Fruit fly (Drosophila melanogaster): ENCODE data around the gene Cpr78E.

The Cpr78E gene

dm6 chr3L:21666880-21667279 is at the start of gene Cpr78E:
Gene Cpr78E, minus strand, starts transcription at chr3L:21666980.
- TF ChIP-seq usp (GFP tag; optimal IDR thresholded peaks at IDR 0.05): no peak
- no peak for TF ChIP-seq psq (optimal IDR thresholded peaks at IDR 0.05)
- no peak for TF ChIP-seq Dll (optimal IDR thresholded peaks at IDR 0.05)
- no peak for TF ChIP-seq EcR (GFP tag; optimal IDR thresholded peaks at IDR 0.05)
- no peak for TF ChIP-seq pan (optimal IDR thresholded peaks at IDR 0.05)
- TF ChIP-seq CG8478 (optimal IDR thresholded peaks at IDR 0.05): no peak

DNA sequence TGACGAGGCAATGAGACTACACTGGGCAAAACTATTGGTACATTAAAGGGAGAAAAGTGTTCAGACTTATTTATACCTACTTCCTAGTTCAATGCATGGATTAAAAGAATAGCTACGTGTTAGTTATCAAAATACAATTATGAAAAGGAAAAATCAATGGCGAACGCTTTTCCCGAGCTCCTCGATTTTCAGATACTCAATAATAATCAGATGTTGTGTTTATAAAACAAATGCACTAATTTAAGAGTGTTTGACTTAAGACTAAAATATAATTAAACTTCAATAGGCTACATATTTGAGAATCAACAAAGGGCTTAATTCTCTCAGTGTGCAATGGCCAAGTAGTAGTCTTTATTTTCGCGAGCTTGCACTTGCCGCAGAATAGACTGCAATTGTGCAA is 49.2 kb upstream of the Cpr78E start:
- TF ChIP-seq pan (optimal IDR thresholded peaks at IDR 0.05) (no peak), usp (GFP tag; optimal IDR thresholded peaks at IDR 0.05) (no peak), Dll (optimal IDR thresholded peaks at IDR 0.05) (no peak), CG8478 (optimal IDR thresholded peaks at IDR 0.05) (no peak), EcR (GFP tag; optimal IDR thresholded peaks at IDR 0.05) (no peak), psq (optimal IDR thresholded peaks at IDR 0.05) (no peak)

DNA sequence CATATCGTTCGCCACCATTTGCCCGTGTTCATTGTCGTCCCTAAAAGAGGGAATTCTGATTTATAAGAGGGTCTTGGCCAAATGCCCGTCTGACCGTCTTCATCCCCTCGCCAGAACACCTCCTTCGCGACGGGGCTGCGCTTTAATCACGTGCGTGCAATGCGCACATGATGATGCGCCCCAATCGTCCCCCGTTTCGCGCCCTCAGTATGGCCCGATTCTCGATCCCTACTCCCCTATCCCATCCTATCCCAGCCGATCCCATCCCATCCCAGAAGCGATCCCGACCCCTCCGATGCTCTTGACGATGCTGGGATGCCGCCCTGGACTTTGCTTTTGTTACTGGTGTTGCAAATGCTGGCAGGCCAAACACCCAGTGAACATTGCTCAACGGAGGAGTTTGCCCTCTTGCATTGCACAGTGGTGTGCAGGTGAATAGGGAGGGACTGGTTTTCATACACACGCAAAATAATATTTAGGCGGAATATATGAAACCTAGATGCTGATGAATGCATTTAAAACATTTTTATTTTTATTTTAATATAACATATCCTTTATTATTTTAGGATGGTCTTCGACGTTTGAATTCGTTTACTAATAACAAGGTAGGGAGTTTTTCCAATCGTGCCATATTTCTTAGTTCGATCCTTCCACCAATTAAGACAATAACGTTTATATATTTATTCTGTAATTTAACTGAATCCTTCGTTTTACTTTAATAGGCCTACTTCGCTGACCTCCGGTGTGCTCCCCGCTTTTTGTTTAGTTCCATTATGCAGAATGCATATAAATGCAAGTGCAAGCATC is 43.2 kb upstream of the Cpr78E start:
- TF ChIP-seq pan (optimal IDR thresholded peaks at IDR 0.05): no peak
- TF ChIP-seq EcR (GFP tag; optimal IDR thresholded peaks at IDR 0.05): peak in 1 of 2 experiments; percentile 21

dm6 chr3L:21706144-21706926 is 39.6 kb upstream of the Cpr78E start, which contains the start of gene CG32447:
Gene CG32447, minus strand, starts transcription at chr3L:21706365.
- TF ChIP-seq EcR (GFP tag; optimal IDR thresholded peaks at IDR 0.05): no peak
- TF ChIP-seq pan (optimal IDR thresholded peaks at IDR 0.05): no peak
- no peak for TF ChIP-seq Dll (optimal IDR thresholded peaks at IDR 0.05)
- no peak for TF ChIP-seq usp (GFP tag; optimal IDR thresholded peaks at IDR 0.05)
- TF ChIP-seq CG8478 (optimal IDR thresholded peaks at IDR 0.05): no peak
- no peak for TF ChIP-seq psq (optimal IDR thresholded peaks at IDR 0.05)

DNA sequence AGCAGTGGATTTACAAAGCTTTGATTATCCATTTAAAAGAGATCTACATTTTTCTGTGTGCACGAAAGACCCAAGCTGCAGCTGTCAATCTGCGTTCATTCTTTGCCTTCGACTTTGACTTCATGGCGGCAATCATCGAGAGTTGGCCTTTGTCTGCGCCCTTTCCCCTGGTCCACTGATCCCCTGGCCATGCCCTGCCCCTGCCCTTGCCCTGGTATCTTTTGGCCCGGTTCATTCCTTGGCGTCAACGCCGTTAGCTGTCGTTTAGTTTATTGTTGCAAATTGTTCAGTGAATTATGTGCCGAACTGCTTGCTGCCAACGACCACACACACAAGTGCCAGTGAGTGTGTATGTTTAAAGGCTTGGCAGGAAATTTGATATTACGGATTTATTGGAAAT is 34.2 kb upstream of the Cpr78E start:
- TF ChIP-seq Dll (optimal IDR thresholded peaks at IDR 0.05) (no peak), psq (optimal IDR thresholded peaks at IDR 0.05) (no peak), CG8478 (optimal IDR thresholded peaks at IDR 0.05) (no peak), pan (optimal IDR thresholded peaks at IDR 0.05) (no peak), EcR (GFP tag; optimal IDR thresholded peaks at IDR 0.05) (no peak), usp (GFP tag; optimal IDR thresholded peaks at IDR 0.05) (no peak)

dm6 chr3L:21700052-21700451 is 33.3 kb upstream of the Cpr78E start:
- TF ChIP-seq pan (optimal IDR thresholded peaks at IDR 0.05): no peak
- no peak for TF ChIP-seq EcR (GFP tag; optimal IDR thresholded peaks at IDR 0.05)
- TF ChIP-seq usp (GFP tag; optimal IDR thresholded peaks at IDR 0.05): no peak
- TF ChIP-seq CG8478 (optimal IDR thresholded peaks at IDR 0.05): no peak
- no peak for TF ChIP-seq psq (optimal IDR thresholded peaks at IDR 0.05)
- no peak for TF ChIP-seq Dll (optimal IDR thresholded peaks at IDR 0.05)

DNA sequence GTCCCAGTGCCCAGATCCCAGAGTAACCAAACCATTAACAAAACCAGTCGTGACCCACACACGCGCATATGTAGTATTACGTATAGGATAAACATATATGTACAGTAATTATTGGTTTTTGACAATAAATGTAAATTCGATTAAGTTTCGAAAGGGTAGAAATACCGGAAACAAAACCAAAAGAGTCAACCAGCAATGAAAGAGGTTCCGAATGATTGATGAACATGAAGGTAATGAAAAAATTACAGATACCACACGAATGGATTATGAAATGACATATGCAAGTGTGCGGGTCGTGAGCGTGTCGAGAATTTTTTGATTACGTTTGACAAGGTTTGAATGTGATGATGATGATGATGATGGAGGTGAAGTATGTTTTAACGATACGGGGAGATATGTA is 27.9 kb upstream of the Cpr78E start:
- no peak for TF ChIP-seq usp (GFP tag; optimal IDR thresholded peaks at IDR 0.05)
- TF ChIP-seq Dll (optimal IDR thresholded peaks at IDR 0.05): no peak
- no peak for TF ChIP-seq psq (optimal IDR thresholded peaks at IDR 0.05)
- no peak for TF ChIP-seq EcR (GFP tag; optimal IDR thresholded peaks at IDR 0.05)
- TF ChIP-seq pan (optimal IDR thresholded peaks at IDR 0.05): no peak
- no peak for TF ChIP-seq CG8478 (optimal IDR thresholded peaks at IDR 0.05)

DNA sequence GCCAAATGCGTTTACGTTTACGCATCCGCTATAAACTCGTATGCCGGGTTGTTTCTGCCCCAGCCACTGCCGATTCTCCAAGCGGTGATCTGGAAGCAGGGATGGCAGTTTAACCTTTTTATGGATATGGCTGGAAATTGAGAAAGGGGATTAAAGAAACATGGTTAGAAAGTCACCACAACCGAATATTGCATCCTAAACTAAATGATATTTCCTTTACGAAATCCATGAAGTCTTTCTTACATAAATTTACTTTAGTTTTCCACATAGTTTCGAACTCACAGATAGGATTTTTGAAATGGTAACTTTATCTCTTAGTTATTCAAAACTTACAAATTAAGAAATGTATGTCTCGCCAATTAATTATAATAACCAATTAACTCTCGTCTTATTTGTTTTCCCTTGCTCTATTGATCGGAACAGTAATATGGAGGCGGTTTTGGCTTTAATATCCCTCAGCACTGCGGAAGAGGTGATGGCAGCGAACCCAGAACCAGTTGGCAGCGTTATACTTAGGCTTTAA is 21.9 kb upstream of the Cpr78E start:
- no peak for TF ChIP-seq Dll (optimal IDR thresholded peaks at IDR 0.05)
- no peak for TF ChIP-seq usp (GFP tag; optimal IDR thresholded peaks at IDR 0.05)
- no peak for TF ChIP-seq pan (optimal IDR thresholded peaks at IDR 0.05)
- TF ChIP-seq CG8478 (optimal IDR thresholded peaks at IDR 0.05): no peak
- TF ChIP-seq psq (optimal IDR thresholded peaks at IDR 0.05): no peak
- no peak for TF ChIP-seq EcR (GFP tag; optimal IDR thresholded peaks at IDR 0.05)

DNA sequence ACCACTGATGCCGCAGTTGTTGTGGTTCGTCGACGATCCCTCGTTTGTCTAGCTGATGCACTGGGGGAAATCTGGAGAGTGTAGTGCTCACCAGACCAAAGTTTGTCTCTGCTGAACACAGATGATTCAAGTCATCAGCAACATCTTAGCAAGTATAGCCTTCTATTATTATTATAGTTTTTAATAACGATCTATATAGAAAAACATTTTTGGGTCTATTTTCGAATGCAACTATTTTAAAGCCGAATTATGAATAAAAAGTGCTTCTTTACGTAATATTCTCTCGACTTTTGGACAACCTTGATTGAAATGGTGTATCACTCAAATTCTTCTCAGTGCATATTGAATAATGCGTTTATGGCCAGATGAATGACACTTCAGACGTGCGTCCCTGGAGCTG is 19.0 kb upstream of the Cpr78E start:
- TF ChIP-seq Dll (optimal IDR thresholded peaks at IDR 0.05) (no peak), usp (GFP tag; optimal IDR thresholded peaks at IDR 0.05) (no peak), CG8478 (optimal IDR thresholded peaks at IDR 0.05) (no peak), EcR (GFP tag; optimal IDR thresholded peaks at IDR 0.05) (no peak), pan (optimal IDR thresholded peaks at IDR 0.05) (no peak), psq (optimal IDR thresholded peaks at IDR 0.05) (no peak)

DNA sequence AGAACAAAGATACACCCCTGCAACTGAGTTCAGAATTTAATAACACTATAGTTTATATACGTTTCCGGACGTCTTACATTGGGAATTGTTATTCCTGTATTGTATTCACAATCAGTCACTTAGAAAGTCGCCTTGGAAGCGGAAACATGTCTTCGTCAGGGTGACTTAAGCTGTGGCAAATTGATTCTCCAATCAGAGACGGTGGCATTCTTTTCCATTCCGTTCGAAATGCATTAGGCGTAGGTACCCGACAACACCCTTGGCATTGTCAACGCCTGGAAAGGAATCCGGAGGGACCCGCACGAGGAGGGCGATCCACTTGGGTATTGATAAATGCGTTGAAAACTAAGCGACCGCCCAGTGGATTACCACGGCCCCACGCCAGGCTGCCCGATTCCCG is 17.2 kb upstream of the Cpr78E start, which contains the start of gene Sfp78E:
Sfp78E (minus strand) TSS at position 101 of the 400 bp plus-strand sequence.
- TF ChIP-seq usp (GFP tag; optimal IDR thresholded peaks at IDR 0.05): no peak
- no peak for TF ChIP-seq Dll (optimal IDR thresholded peaks at IDR 0.05)
- no peak for TF ChIP-seq EcR (GFP tag; optimal IDR thresholded peaks at IDR 0.05)
- TF ChIP-seq psq (optimal IDR thresholded peaks at IDR 0.05): no peak
- no peak for TF ChIP-seq pan (optimal IDR thresholded peaks at IDR 0.05)
- no peak for TF ChIP-seq CG8478 (optimal IDR thresholded peaks at IDR 0.05)

dm6 chr3L:21679687-21680086 is 12.9 kb upstream of the Cpr78E start, which contains the start of the genes Als2 and CG11248:
Gene Als2, minus strand, starts transcription at chr3L:21679755.
Gene CG11248, plus strand, starts transcription at chr3L:21680050.
- no peak for TF ChIP-seq Dll (optimal IDR thresholded peaks at IDR 0.05)
- TF ChIP-seq psq (optimal IDR thresholded peaks at IDR 0.05): no peak
- no peak for TF ChIP-seq CG8478 (optimal IDR thresholded peaks at IDR 0.05)
- TF ChIP-seq EcR (GFP tag; optimal IDR thresholded peaks at IDR 0.05): no peak
- TF ChIP-seq usp (GFP tag; optimal IDR thresholded peaks at IDR 0.05): no peak
- no peak for TF ChIP-seq pan (optimal IDR thresholded peaks at IDR 0.05)

dm6 chr3L:21671839-21672238 is 5.1 kb upstream of the Cpr78E start, which contains the start of gene CG11249:
Gene CG11249, plus strand, starts transcription at chr3L:21672139.
- TF ChIP-seq Dll (optimal IDR thresholded peaks at IDR 0.05): no peak
- TF ChIP-seq usp (GFP tag; optimal IDR thresholded peaks at IDR 0.05): no peak
- TF ChIP-seq pan (optimal IDR thresholded peaks at IDR 0.05): no peak
- TF ChIP-seq psq (optimal IDR thresholded peaks at IDR 0.05): no peak
- no peak for TF ChIP-seq CG8478 (optimal IDR thresholded peaks at IDR 0.05)
- TF ChIP-seq EcR (GFP tag; optimal IDR thresholded peaks at IDR 0.05): no peak
